Fruit fly (Drosophila melanogaster) whole organism, embryonic: ENCODE results near the gene Atx-1.

ENCODE experiments used
- Abd-B ChIP-seq: fragments of 200-800 bp; sonication (Bioruptor generic); optimal IDR thresholded peaks from 2 replicates; lab custom pipeline; 2018; ENCODE audit warnings: missing biosample characterization, mild to moderate bottlenecking, missing genetic modification characterization, moderate library complexity
- Atf3 ChIP-seq: fragments of 200-800 bp; sonication (Bioruptor generic); optimal IDR thresholded peaks from 3 replicates; lab custom pipeline; 2016; ENCODE audit warnings: missing biosample characterization, missing genetic modification characterization
- Awh ChIP-seq: fragments of 200-800 bp; sonication (Bioruptor generic); IDR thresholded peaks from 2 replicates; pipeline ENCODE4, ENCODE4 v1.3.6; 2022; ENCODE audit warnings: missing biosample characterization, missing genetic modification characterization
- B-H2 ChIP-seq: fragments of 200-800 bp; sonication (Bioruptor generic); optimal IDR thresholded peaks from 2 replicates; lab custom pipeline; 2018; ENCODE audit warnings: missing biosample characterization, mild to moderate bottlenecking, missing genetic modification characterization
- BtbVII ChIP-seq: fragments of 200-800 bp; sonication (Bioruptor generic); optimal IDR thresholded peaks from 3 replicates; lab custom pipeline; 2017; ENCODE audit warnings: missing biosample characterization, mild to moderate bottlenecking, missing genetic modification characterization
- CG11093 ChIP-seq: fragments of 200-800 bp; sonication (Bioruptor generic); IDR thresholded peaks from 3 replicates; pipeline ENCODE4 v1.3.6; 2022; ENCODE audit warnings: missing biosample characterization, missing genetic modification characterization
- CG11247 ChIP-seq: fragments of 200-800 bp; sonication (Bioruptor generic); IDR thresholded peaks from 2 replicates; pipeline ENCODE4 v1.3.6; 2022; ENCODE audit warnings: missing biosample characterization, missing genetic modification characterization
- CG11696 ChIP-seq: fragments of 200-800 bp; sonication (Bioruptor generic); IDR thresholded peaks from 2 replicates; pipeline ENCODE4 v1.3.6; 2022; ENCODE audit warnings: missing biosample characterization, missing genetic modification characterization
- CG1233 ChIP-seq: fragments of 200-800 bp; sonication (Bioruptor generic); optimal IDR thresholded peaks from 4 replicates; lab custom pipeline; 2018; ENCODE audit warnings: missing biosample characterization, mild to moderate bottlenecking, missing genetic modification characterization
- CG12391 ChIP-seq: fragments of 200-800 bp; sonication (Bioruptor generic); optimal IDR thresholded peaks from 3 replicates; lab custom pipeline; 2018; ENCODE audit warnings: missing biosample characterization, mild to moderate bottlenecking, missing genetic modification characterization, moderate library complexity
- CG12744 ChIP-seq: fragments of 200-800 bp; sonication (Bioruptor generic); optimal IDR thresholded peaks from 2 replicates; lab custom pipeline; 2016; ENCODE audit warnings: missing biosample characterization, missing genetic modification characterization
- CG13424 ChIP-seq: fragments of 200-800 bp; sonication (Bioruptor generic); optimal IDR thresholded peaks from 2 replicates; lab custom pipeline; 2019; ENCODE audit warnings: missing biosample characterization, mild to moderate bottlenecking, missing genetic modification characterization, moderate library complexity
- CG15073 ChIP-seq: fragments of 200-800 bp; sonication (Bioruptor generic); optimal IDR thresholded peaks from 2 replicates; lab custom pipeline; 2016; ENCODE audit warnings: missing biosample characterization, missing genetic modification characterization
- CG16863 ChIP-seq: fragments of 200-800 bp; sonication (Bioruptor generic); optimal IDR thresholded peaks from 3 replicates; lab custom pipeline; 2016; ENCODE audit warnings: missing biosample characterization, missing genetic modification characterization
- CG17802 ChIP-seq: fragments of 200-800 bp; sonication (Bioruptor generic); optimal IDR thresholded peaks from 2 replicates; lab custom pipeline; 2018; ENCODE audit warnings: missing biosample characterization, mild to moderate bottlenecking, missing genetic modification characterization, moderate library complexity
- CG18599 ChIP-seq: fragments of 200-800 bp; sonication (Bioruptor generic); optimal IDR thresholded peaks from 3 replicates; lab custom pipeline; 2017; ENCODE audit warnings: missing biosample characterization, missing genetic modification characterization, mild to moderate bottlenecking, moderate library complexity, missing genetic modification reagents
- CG2202 ChIP-seq: fragments of 200-800 bp; sonication (Bioruptor generic); optimal IDR thresholded peaks from 2 replicates; lab custom pipeline; 2018; ENCODE audit warnings: missing biosample characterization, mild to moderate bottlenecking, missing genetic modification characterization
- CG31388 ChIP-seq: fragments of 200-800 bp; sonication (Bioruptor generic); optimal IDR thresholded peaks from 2 replicates; lab custom pipeline; 2016; ENCODE audit warnings: missing biosample characterization, missing genetic modification characterization
- CG34422 ChIP-seq: fragments of 200-800 bp; sonication (Bioruptor generic); IDR thresholded peaks from 3 replicates; pipeline ENCODE4 v1.3.6; 2022; ENCODE audit warnings: missing biosample characterization, missing genetic modification characterization
- CG4820 ChIP-seq: fragments of 200-800 bp; sonication (Bioruptor generic); optimal IDR thresholded peaks from 3 replicates; lab custom pipeline; 2016; ENCODE audit warnings: missing biosample characterization, missing genetic modification characterization
- CG6175 ChIP-seq: fragments of 200-800 bp; sonication (Bioruptor generic); IDR thresholded peaks from 3 replicates; pipeline ENCODE4 v1.3.6; 2022; ENCODE audit warnings: missing biosample characterization, missing genetic modification characterization
- CG8281 ChIP-seq: fragments of 200-800 bp; sonication (Bioruptor generic); optimal IDR thresholded peaks from 2 replicates; lab custom pipeline; 2018; ENCODE audit warnings: missing biosample characterization, mild to moderate bottlenecking, missing genetic modification characterization, moderate library complexity
- Drgx ChIP-seq: fragments of 200-800 bp; sonication (Bioruptor generic); IDR thresholded peaks from 2 replicates; pipeline ENCODE4 v1.3.6; 2022; ENCODE audit warnings: missing biosample characterization, missing genetic modification characterization
- Hmx ChIP-seq: fragments of 200-800 bp; sonication (Bioruptor generic); optimal IDR thresholded peaks from 2 replicates; lab custom pipeline; 2016; ENCODE audit warnings: missing biosample characterization, missing genetic modification characterization
- MTF-1 ChIP-seq: fragments of 200-800 bp; sonication (Bioruptor generic); optimal IDR thresholded peaks from 2 replicates; lab custom pipeline; 2018; ENCODE audit warnings: missing biosample characterization, mild to moderate bottlenecking, missing genetic modification characterization, borderline replicate concordance
- NC2β ChIP-seq: fragments of 200-800 bp; sonication (Bioruptor generic); optimal IDR thresholded peaks from 2 replicates; lab custom pipeline; 2016; ENCODE audit warnings: missing biosample characterization, missing genetic modification characterization
- Opbp ChIP-seq: fragments of 200-800 bp; sonication (Bioruptor generic); IDR thresholded peaks from 3 replicates; pipeline ENCODE4 v1.3.6; 2022; ENCODE audit warnings: missing biosample characterization, missing genetic modification characterization; ENCODE audit not compliant: partially characterized antibody
- Pdp1 ChIP-seq, 2 experiments: fragments of 200-800 bp; sonication (Bioruptor generic); optimal IDR thresholded peaks; 3 replicates each; lab custom pipeline; 2016; ENCODE audit warnings: missing biosample characterization in 2 of 2, missing genetic modification characterization in 2 of 2, mild to moderate bottlenecking in 1 of 2, moderate library complexity in 1 of 2
- Sox100B ChIP-seq: fragments of 200-800 bp; sonication (Bioruptor generic); optimal IDR thresholded peaks from 3 replicates; lab custom pipeline; 2018; ENCODE audit warnings: missing biosample characterization, mild to moderate bottlenecking, missing genetic modification characterization
- Sry-δ ChIP-seq: fragments of 200-800 bp; sonication (Bioruptor generic); optimal IDR thresholded peaks from 2 replicates; lab custom pipeline; 2016; ENCODE audit warnings: missing biosample characterization, missing genetic modification characterization
- aop ChIP-seq: fragments of 200-800 bp; sonication (Bioruptor generic); IDR thresholded peaks from 2 replicates; pipeline ENCODE4 v1.3.6; 2022; ENCODE audit warnings: missing biosample characterization, missing genetic modification characterization
- cad ChIP-seq: fragments of >200 bp; optimal IDR thresholded peaks from 2 replicates; lab custom pipeline; 2017; ENCODE audit warnings: missing biosample characterization, missing genetic modification characterization
- cato ChIP-seq: fragments of 200-800 bp; sonication (Bioruptor generic); optimal IDR thresholded peaks from 2 replicates; lab custom pipeline; 2016; ENCODE audit warnings: missing biosample characterization, missing genetic modification characterization, borderline replicate concordance
- emc ChIP-seq: fragments of 200-800 bp; sonication (Bioruptor generic); optimal IDR thresholded peaks from 2 replicates; lab custom pipeline; 2016; ENCODE audit warnings: missing biosample characterization, missing genetic modification characterization
- hkb ChIP-seq, 2 experiments: fragments of 200-800 bp in 1 of 2; fragments of >200 bp in 1 of 2; sonication (Bioruptor generic) in 1 of 2; IDR thresholded peaks in 1 of 2; optimal IDR thresholded peaks in 1 of 2; 2 replicates each; pipeline versions ENCODE4 v1.3.6 to Lab custom; 2017 to 2022; ENCODE audit warnings: missing biosample characterization in 1 of 2, missing genetic modification characterization in 1 of 2
- ind ChIP-seq: fragments of 200-800 bp; sonication (Bioruptor generic); optimal IDR thresholded peaks from 3 replicates; lab custom pipeline; 2016; ENCODE audit warnings: missing biosample characterization, missing genetic modification characterization
- kni ChIP-seq: fragments of 200-800 bp; sonication (Bioruptor generic); optimal IDR thresholded peaks from 3 replicates; lab custom pipeline; 2017; ENCODE audit warnings: mild to moderate bottlenecking, missing biosample characterization, missing genetic modification reagents, missing genetic modification characterization
- knrl ChIP-seq: fragments of 200-800 bp; sonication (Bioruptor generic); IDR thresholded peaks from 3 replicates; pipeline ENCODE4 v1.3.6; 2022; ENCODE audit warnings: missing biosample characterization, missing genetic modification characterization; ENCODE audit not compliant: partially characterized antibody
- nom ChIP-seq: fragments of 200-800 bp; sonication (Bioruptor generic); optimal IDR thresholded peaks from 2 replicates; lab custom pipeline; 2017; ENCODE audit warnings: missing biosample characterization, missing genetic modification characterization, mild to moderate bottlenecking, moderate library complexity, missing genetic modification reagents
- org-1 ChIP-seq: fragments of 200-800 bp; sonication (Bioruptor generic); optimal IDR thresholded peaks from 2 replicates; lab custom pipeline; 2017; ENCODE audit warnings: missing biosample characterization, missing genetic modification characterization
- otp ChIP-seq: fragments of 200-800 bp; sonication (Bioruptor generic); IDR thresholded peaks from 3 replicates; pipeline ENCODE4, ENCODE4 v1.3.6; 2022; ENCODE audit warnings: missing biosample characterization, missing genetic modification characterization
- p53 ChIP-seq: fragments of 200-800 bp; sonication (Bioruptor generic); optimal IDR thresholded peaks from 2 replicates; lab custom pipeline; 2016; ENCODE audit warnings: missing biosample characterization, missing genetic modification characterization
- pros ChIP-seq: fragments of 200-800 bp; sonication (Bioruptor generic); optimal IDR thresholded peaks from 3 replicates; lab custom pipeline; 2019; ENCODE audit warnings: missing biosample characterization, mild to moderate bottlenecking, missing genetic modification characterization, moderate library complexity
- seq ChIP-seq: fragments of 200-800 bp; sonication (Bioruptor generic); IDR thresholded peaks from 2 replicates; pipeline ENCODE4 v1.3.6; 2022; ENCODE audit warnings: missing biosample characterization, missing genetic modification characterization
- sisA ChIP-seq: fragments of 200-800 bp; sonication (Bioruptor generic); IDR thresholded peaks from 2 replicates; pipeline ENCODE4 v1.3.6; 2022; ENCODE audit warnings: missing biosample characterization, missing genetic modification characterization
- stc ChIP-seq: fragments of 200-800 bp; sonication (Bioruptor generic); IDR thresholded peaks from 2 replicates; pipeline ENCODE4 v1.3.6; 2022; ENCODE audit warnings: missing biosample characterization, missing genetic modification characterization
- ttk ChIP-seq: fragments of 200-800 bp; sonication (Bioruptor generic); IDR thresholded peaks from 2 replicates; pipeline ENCODE4 v2.1.2; 2022; ENCODE audit warnings: missing biosample characterization, missing genetic modification characterization
- zf30C ChIP-seq: fragments of 200-800 bp; sonication (Bioruptor generic); optimal IDR thresholded peaks from 3 replicates; lab custom pipeline; 2018; ENCODE audit warnings: missing biosample characterization, mild to moderate bottlenecking, missing genetic modification characterization
- zfh2 ChIP-seq: fragments of 200-800 bp; sonication (Bioruptor generic); optimal IDR thresholded peaks from 2 replicates; lab custom pipeline; 2016; ENCODE audit warnings: missing biosample characterization, missing genetic modification characterization

The Atx-1 gene

dm6 chrX:6856332-6856995, 33.5 kb downstream of the Atx-1 start (continued):
- TF ChIP-seq CG12391 (tag; lab: Kevin White, UChicago) (peak; percentile 68), CG16863 (no peak), CG6175 (GFP tag; lab: Robert Waterston, UW) (0 out of 3 replicates have a peak, but pooled peaks have one; percentile 33), cad (GFP tag; lab: Kevin White, UChicago) (no peak), B-H2 (GFP tag; lab: Kevin White, UChicago) (no peak), CG2202 (tag; lab: Kevin White, UChicago) (no peak), CG13424 (tag; lab: Kevin White, UChicago) (peak; percentile 75), hkb (optimal IDR thresholded peaks at IDR 0.05; lab: Kevin White, UChicago) (no peak), hkb (GFP tag; IDR thresholded peaks at IDR 0.05; lab: Robert Waterston, UW) (peak; percentile 74), Awh (GFP tag; lab: Robert Waterston, UW) (peak; percentile 66; the same call in 1 of the 2 replicates), Pdp1 (GFP tag; optimal IDR thresholded peaks at IDR 0.05; lab: Kevin White, UChicago) (no peak), CG8281 (tag; lab: Kevin White, UChicago) (peak; percentile 17), Opbp (no peak), pros (no peak), NC2β (GFP tag; lab: Kevin White, UChicago) (no peak), Sox100B (GFP tag; lab: Kevin White, UChicago) (peak; percentile 71), otp (GFP tag; lab: Robert Waterston, UW) (0 out of 3 replicates have a peak, but pooled peaks have one; percentile 25), seq (GFP tag; lab: Robert Waterston, UW) (peak; percentile 75), p53 (GFP tag; lab: Kevin White, UChicago) (no peak), kni (no peak), CG4820 (GFP tag; lab: Kevin White, UChicago) (peak; percentile 30), Drgx (peak; percentile 70), nom (GFP tag; lab: Kevin White, UChicago) (no peak), org-1 (GFP tag; lab: Kevin White, UChicago) (peak; percentile 33), stc (GFP tag; lab: Robert Waterston, UW) (peak; percentile 78), CG12744 (GFP tag; lab: Kevin White, UChicago) (no peak), Abd-B (peak; percentile 56), BtbVII (GFP tag; lab: Kevin White, UChicago) (peak; percentile 16), Sry-δ (GFP tag; lab: Kevin White, UChicago) (no peak), CG11247 (GFP tag; lab: Robert Waterston, UW) (peak; percentile 57), CG1233 (GFP tag; lab: Kevin White, UChicago) (peak; percentile 77), cato (GFP tag; lab: Kevin White, UChicago) (no peak), Atf3 (GFP tag; lab: Kevin White, UChicago) (no peak), CG18599 (GFP tag; lab: Kevin White, UChicago) (peak; percentile 70), zfh2 (GFP tag; lab: Kevin White, UChicago) (no peak), CG31388 (GFP tag; lab: Kevin White, UChicago) (no peak), aop (GFP tag; lab: Robert Waterston, UW) (no peak), ttk (peak; percentile 73), CG15073 (GFP tag; lab: Kevin White, UChicago) (no peak), CG34422 (peak; percentile 82), knrl (GFP tag; lab: Robert Waterston, UW) (no peak), ind (GFP tag; lab: Kevin White, UChicago) (peak; percentile 65), sisA (GFP tag; lab: Robert Waterston, UW) (peak; percentile 67), Hmx (no peak), zf30C (no peak), CG17802 (no peak), emc (GFP tag; lab: Kevin White, UChicago) (no peak), CG11696 (GFP tag; lab: Robert Waterston, UW) (0 out of 2 replicates have a peak, but pooled peaks have one; percentile 44), CG11093 (GFP tag; lab: Robert Waterston, UW) (peak; percentile 60; the same call in 2 of the 3 replicates), MTF-1 (no peak)
